Worm (Caenorhabditis elegans): Measurements from ENCODE around the gene idpp-11.

The idpp-11 gene

ce11 chrX:7826590-7827260 lies 15.6 kb upstream of the idpp-11 start:
- TF ChIP-seq nhr-25 (tag; optimal IDR thresholded peaks at IDR 0.05): peak; percentile 22
- TF ChIP-seq R02D3.7 (tag; optimal IDR thresholded peaks at IDR 0.05): no peak
- peak; percentile 8 for TF ChIP-seq sma-9 (GFP tag; optimal IDR thresholded peaks at IDR 0.05)
- TF ChIP-seq sma-9 (tag; optimal IDR thresholded peaks at IDR 0.05): no peak
- no peak for TF ChIP-seq ceh-82 (tag; optimal IDR thresholded peaks at IDR 0.05)
- TF ChIP-seq elt-1 (tag; optimal IDR thresholded peaks at IDR 0.05): no peak
- no peak for TF ChIP-seq ZK546.5 (tag; optimal IDR thresholded peaks at IDR 0.05)
- TF ChIP-seq nhr-10 (tag; optimal IDR thresholded peaks at IDR 0.05): no peak
- TF ChIP-seq blmp-1 (tag; optimal IDR thresholded peaks at IDR 0.05; ENCODE audit: insufficient read depth): peak; percentile 23
- no peak for TF ChIP-seq nhr-23 (tag; optimal IDR thresholded peaks at IDR 0.05)
- TF ChIP-seq ztf-11 (tag; optimal IDR thresholded peaks at IDR 0.05): no peak
- no peak for TF ChIP-seq mab-5 (tag; optimal IDR thresholded peaks at IDR 0.05)

ce11 chrX:7827989-7828388 lies 14.4 kb upstream of the idpp-11 start:
- TF ChIP-seq nhr-21 (tag; optimal IDR thresholded peaks at IDR 0.05): no peak
- no peak for TF ChIP-seq lin-39 (tag; optimal IDR thresholded peaks at IDR 0.05)
- TF ChIP-seq nhr-77 (tag; optimal IDR thresholded peaks at IDR 0.05): no peak
- TF ChIP-seq lin-13 (GFP tag; optimal IDR thresholded peaks at IDR 0.05): no peak
- no peak for TF ChIP-seq R02D3.7 (tag; optimal IDR thresholded peaks at IDR 0.05)
- no peak for TF ChIP-seq peb-1 (tag; optimal IDR thresholded peaks at IDR 0.05)
- no peak for TF ChIP-seq nhr-237 (tag; optimal IDR thresholded peaks at IDR 0.05)
- no peak for TF ChIP-seq blmp-1 (tag; optimal IDR thresholded peaks at IDR 0.05; ENCODE audit: insufficient read depth)
- no peak for TF ChIP-seq sma-3 (GFP tag; optimal IDR thresholded peaks at IDR 0.05)
- no peak for TF ChIP-seq mbf-1 (tag; optimal IDR thresholded peaks at IDR 0.05)
- no peak for TF ChIP-seq nhr-23 (tag; optimal IDR thresholded peaks at IDR 0.05)
- no peak for TF ChIP-seq ZK546.5 (tag; optimal IDR thresholded peaks at IDR 0.05)
- no peak for TF ChIP-seq alr-1 (tag; optimal IDR thresholded peaks at IDR 0.05)

- TF ChIP-seq ztf-4 (tag; optimal IDR thresholded peaks at IDR 0.05): no peak
- no peak for TF ChIP-seq unc-55 (GFP tag; optimal IDR thresholded peaks at IDR 0.05)
- no peak for TF ChIP-seq ztf-1 (GFP tag; conservative IDR thresholded peaks at IDR 0.05)
- TF ChIP-seq F13H6.1 (tag; optimal IDR thresholded peaks at IDR 0.05): no peak
- TF ChIP-seq unc-39 (tag; optimal IDR thresholded peaks at IDR 0.05): no peak
- no peak for TF ChIP-seq blmp-1 (tag; optimal IDR thresholded peaks at IDR 0.05; ENCODE audit: insufficient read depth)
- no peak for TF ChIP-seq sma-9 (GFP tag; optimal IDR thresholded peaks at IDR 0.05)
- TF ChIP-seq sma-9 (tag; optimal IDR thresholded peaks at IDR 0.05): no peak
- no peak for TF ChIP-seq nhr-12 (tag; optimal IDR thresholded peaks at IDR 0.05)
- no peak for TF ChIP-seq elt-3 (tag; optimal IDR thresholded peaks at IDR 0.05)
- no peak for TF ChIP-seq zag-1 (tag; optimal IDR thresholded peaks at IDR 0.05)
- no peak for TF ChIP-seq ceh-82 (tag; optimal IDR thresholded peaks at IDR 0.05)
- TF ChIP-seq unc-62 (GFP tag; optimal IDR thresholded peaks at IDR 0.05): no peak
- no peak for TF ChIP-seq dmd-4 (tag; optimal IDR thresholded peaks at IDR 0.05)
- no peak for TF ChIP-seq lin-39 (tag; optimal IDR thresholded peaks at IDR 0.05)
- no peak for TF ChIP-seq peb-1 (tag; optimal IDR thresholded peaks at IDR 0.05)
Observed at ce11 chrX:7834117-7834516, 8.2 kb upstream of the idpp-11 start, which contains the start of gene sul-3. Gene sul-3 (minus strand): TSS chrX:7834217.

ce11 chrX:7838582-7838981 lies 3.8 kb upstream of the idpp-11 start, which contains the start of gene nlp-101:
Gene nlp-101 (plus strand): TSS chrX:7838882.
- TF ChIP-seq snpc-4 (tag; optimal IDR thresholded peaks at IDR 0.05) (no peak), nhr-11 (tag; optimal IDR thresholded peaks at IDR 0.05) (no peak), nhr-237 (tag; optimal IDR thresholded peaks at IDR 0.05) (no peak), nhr-6 (tag; optimal IDR thresholded peaks at IDR 0.05) (no peak), ZK546.5 (tag; optimal IDR thresholded peaks at IDR 0.05) (no peak), ztf-4 (tag; optimal IDR thresholded peaks at IDR 0.05) (no peak), ztf-11 (tag; optimal IDR thresholded peaks at IDR 0.05) (no peak), blmp-1 (tag; optimal IDR thresholded peaks at IDR 0.05; ENCODE audit: insufficient read depth) (no peak), zag-1 (tag; optimal IDR thresholded peaks at IDR 0.05) (no peak), sem-4 (tag; optimal IDR thresholded peaks at IDR 0.05) (no peak), unc-62 (GFP tag; optimal IDR thresholded peaks at IDR 0.05) (no peak)

ce11 chrX:7839989-7840388 lies 2.4 kb upstream of the idpp-11 start:
- TF ChIP-seq crh-2 (tag; optimal IDR thresholded peaks at IDR 0.05): no peak
- TF ChIP-seq R02D3.7 (tag; optimal IDR thresholded peaks at IDR 0.05): no peak
- no peak for TF ChIP-seq elt-3 (tag; optimal IDR thresholded peaks at IDR 0.05)
- no peak for TF ChIP-seq ztf-11 (tag; optimal IDR thresholded peaks at IDR 0.05)
- TF ChIP-seq Y55F3AM.14 (GFP tag; optimal IDR thresholded peaks at IDR 0.05): no peak
- no peak for TF ChIP-seq snpc-4 (tag; optimal IDR thresholded peaks at IDR 0.05)
- TF ChIP-seq ZK546.5 (tag; optimal IDR thresholded peaks at IDR 0.05): no peak
- TF ChIP-seq C34F6.9 (tag; optimal IDR thresholded peaks at IDR 0.05): no peak
- TF ChIP-seq aly-2 (tag; optimal IDR thresholded peaks at IDR 0.05): no peak
